Worm (Caenorhabditis elegans): ENCODE data around the gene fbxc-45.

Gene fbxc-45

ce11 chrIV:2914545-2914944 lies 7.5 kb downstream of the fbxc-45 start (continued):
- TF ChIP-seq zim-3 (tag; optimal IDR thresholded peaks at IDR 0.05): no peak
- TF ChIP-seq Y67H2A.10 (GFP tag; conservative IDR thresholded peaks at IDR 0.05): no peak
- no peak for TF ChIP-seq ccch-3 (GFP tag; optimal IDR thresholded peaks at IDR 0.05)
- no peak for TF ChIP-seq sdz-38 (tag; optimal IDR thresholded peaks at IDR 0.05)
- no peak for TF ChIP-seq F39B2.1 (GFP tag; IDR thresholded peaks at IDR 0.05)
- TF ChIP-seq lir-1 (GFP tag; conservative IDR thresholded peaks at IDR 0.05): no peak

- peak; percentile 89 for TF ChIP-seq mcd-1 (GFP tag; IDR thresholded peaks at IDR 0.05)
- TF ChIP-seq lin-54 (GFP tag; optimal IDR thresholded peaks at IDR 0.05): peak; percentile 46
Observed at ce11 chrIV:2901973-2902372, 20.1 kb downstream of the fbxc-45 start.

- TF ChIP-seq D2030.7 (GFP tag; IDR thresholded peaks at IDR 0.05) (peak; percentile 52; the same call in 1 of the 2 replicates), Y79H2A.3 (GFP tag; conservative IDR thresholded peaks at IDR 0.05) (peak; percentile 66; the same call in 1 of the 2 replicates), Y95B8A.8 (GFP tag; IDR thresholded peaks at IDR 0.05) (0 out of 2 replicates have a peak, but pooled peaks have one; percentile 14)
Observed at ce11 chrIV:2901463-2901862, 20.6 kb downstream of the fbxc-45 start.

ce11 chrIV:2897644-2898160 lies 24.3 kb downstream of the fbxc-45 start, which contains the start of gene Y54G2A.36:
TSS of gene Y54G2A.36 (plus strand) at chrIV:2897694.
- peak; percentile 19; the same call in 1 of the 2 replicates for TF ChIP-seq rcor-1 (GFP tag; IDR thresholded peaks at IDR 0.05)
- TF ChIP-seq K12H6.12 (tag; optimal IDR thresholded peaks at IDR 0.05): no peak
- 0 out of 2 replicates have a peak, but pooled peaks have one; percentile 13 for TF ChIP-seq lin-26 (GFP tag; IDR thresholded peaks at IDR 0.05)
- peak; percentile 41; the same call in 1 of the 2 replicates for TF ChIP-seq ekl-4 (GFP tag; IDR thresholded peaks at IDR 0.05)
- TF ChIP-seq akir-1 (GFP tag; optimal IDR thresholded peaks at IDR 0.05): no peak
- TF ChIP-seq Y95B8A.8 (GFP tag; IDR thresholded peaks at IDR 0.05): no peak; the same call in 1 of the 2 replicates
- no peak for TF ChIP-seq somi-1 (GFP tag; optimal IDR thresholded peaks at IDR 0.05)
- TF ChIP-seq C17E4.6 (GFP tag; IDR thresholded peaks at IDR 0.05): 0 out of 2 replicates have a peak, but pooled peaks have one; percentile 26
- no peak for TF ChIP-seq F57C9.4 (tag; optimal IDR thresholded peaks at IDR 0.05)
- TF ChIP-seq tlf-1 (GFP tag; optimal IDR thresholded peaks at IDR 0.05): no peak
- no peak for TF ChIP-seq tbx-9 (tag; optimal IDR thresholded peaks at IDR 0.05; ENCODE audit: borderline replicate concordance)
- no peak for TF ChIP-seq F37B4.10 (GFP tag; IDR thresholded peaks at IDR 0.05)
- TF ChIP-seq Y53G8AR.9 (GFP tag; conservative IDR thresholded peaks at IDR 0.05): peak; percentile 18; the same call in 1 of the 2 replicates
- TF ChIP-seq Y79H2A.3 (GFP tag; conservative IDR thresholded peaks at IDR 0.05): peak; percentile 95
- peak; percentile 58; the same call in 1 of the 2 replicates for TF ChIP-seq hsf-1 (GFP tag; IDR thresholded peaks at IDR 0.05)
- TF ChIP-seq tbp1 (GFP tag; optimal IDR thresholded peaks at IDR 0.05): no peak
- TF ChIP-seq D2030.7 (GFP tag; IDR thresholded peaks at IDR 0.05): 0 out of 2 replicates have a peak, but pooled peaks have one; percentile 18
- 0 out of 2 replicates have a peak, but pooled peaks have one; percentile 55 for TF ChIP-seq madf-3 (GFP tag; IDR thresholded peaks at IDR 0.05)
- no peak for TF ChIP-seq B0019.2 (GFP tag; conservative IDR thresholded peaks at IDR 0.05)
- no peak for TF ChIP-seq B0035.1 (tag; optimal IDR thresholded peaks at IDR 0.05)
- TF ChIP-seq madf-6 (GFP tag; IDR thresholded peaks at IDR 0.05): peak; percentile 36; the same call in 1 of the 2 replicates
- no peak for TF ChIP-seq rec-8 (tag; optimal IDR thresholded peaks at IDR 0.05)
- peak; percentile 35 for TF ChIP-seq F49E8.2 (tag; optimal IDR thresholded peaks at IDR 0.05; ENCODE audit: insufficient read depth)
- no peak for TF ChIP-seq C06A6.2 (GFP tag; conservative IDR thresholded peaks at IDR 0.05)
- TF ChIP-seq ztf-25 (GFP tag; IDR thresholded peaks at IDR 0.05): 0 out of 2 replicates have a peak, but pooled peaks have one; percentile 35
- no peak for TF ChIP-seq bed-1 (GFP tag; IDR thresholded peaks at IDR 0.05)
- no peak for TF ChIP-seq gei-17 (GFP tag; optimal IDR thresholded peaks at IDR 0.05)
- no peak for TF ChIP-seq F23B12.7 (tag; optimal IDR thresholded peaks at IDR 0.05; ENCODE audit: insufficient read depth)
